Worm (Caenorhabditis elegans) whole organism, young adult: ENCODE measurements around the gene F59E12.1.
A peak's percentile ranks its signal among the peaks of the same experiment; 100 is the strongest.

ENCODE experiments used
- Y53F4B.3 ChIP-seq: fragments of 200-800 bp; sonication (Bioruptor generic); IDR thresholded peaks from 2 replicates; pipeline ENCODE4 v1.3.6; 2022; ENCODE audit warnings: missing genetic modification reagents, missing genetic modification characterization, missing compliant biosample characterization
- attf-6 ChIP-seq: fragments of 200-800 bp; sonication (Bioruptor generic); IDR thresholded peaks from 2 replicates; pipeline ENCODE4 v1.3.6; 2022; ENCODE audit warnings: missing genetic modification reagents, missing genetic modification characterization, missing compliant biosample characterization
- ceh-79 ChIP-seq: sonication (generic microtip); optimal IDR thresholded peaks from 2 replicates; lab custom pipeline; 2017; ENCODE audit warnings: mild to moderate bottlenecking, missing genetic modification characterization, missing compliant biosample characterization
- hlh-26 ChIP-seq: fragments of 200-800 bp; sonication (Bioruptor generic); conservative IDR thresholded peaks from 2 replicates; pipeline ENCODE4 v1.3.6; 2022; ENCODE audit warnings: missing genetic modification reagents, missing genetic modification characterization, missing compliant biosample characterization
- repo-1 ChIP-seq: sonication (generic microtip); optimal IDR thresholded peaks from 2 replicates; lab custom pipeline; 2017; ENCODE audit warnings: mild to moderate bottlenecking, missing genetic modification characterization, missing compliant biosample characterization
- snpc-4 ChIP-seq, 5 experiments: fragments of 150-350 bp in 1 of 5; sonication (generic microtip) in 4 of 5; optimal IDR thresholded peaks; 2 replicates each; lab custom pipeline; 2014 to 2018; ENCODE audit warnings: missing genetic modification characterization in 5 of 5, missing biosample characterization in 3 of 5, antibody characterized with exemption in 2 of 5, mild to moderate bottlenecking in 2 of 5, missing compliant biosample characterization in 2 of 5, missing genotype in 2 of 5, moderate library complexity in 2 of 5, missing genetic modification reagents in 1 of 5
- somi-1 ChIP-seq: fragments of 200-800 bp; sonication (Bioruptor generic); optimal IDR thresholded peaks from 2 replicates; lab custom pipeline; 2018; ENCODE audit warnings: mild to moderate bottlenecking, missing genetic modification characterization, missing compliant biosample characterization
- ztf-26 ChIP-seq: sonication (generic microtip); optimal IDR thresholded peaks from 2 replicates; lab custom pipeline; 2017; ENCODE audit warnings: missing genetic modification characterization, missing compliant biosample characterization
- ztf-3 ChIP-seq: fragments of 200-800 bp; sonication (Bioruptor generic); optimal IDR thresholded peaks from 2 replicates; lab custom pipeline; 2018; ENCODE audit warnings: mild to moderate bottlenecking, missing genetic modification characterization, missing compliant biosample characterization

ce11 chrII:5691216-5691771, 37.0 kb downstream of the F59E12.1 start, which contains the start of the genes ndub-5 and eif-2D:
- TF ChIP-seq hlh-26 (no peak), ztf-3 (no peak), ztf-26 (tag; lab: Kevin White, UChicago) (no peak), repo-1 (no peak), somi-1 (GFP tag; lab: Kevin White, UChicago) (no peak), ceh-79 (tag; lab: Kevin White, UChicago) (no peak), Y53F4B.3 (no peak), snpc-4 (GFP tag; optimal IDR thresholded peaks at IDR 0.05; lab: Kevin White, UChicago) (no peak), snpc-4 (tag; optimal IDR thresholded peaks at IDR 0.05; lab: Kevin White, UChicago) (peak in 1 of 4 experiments; percentile 23), attf-6 (GFP tag; lab: Robert Waterston, UW) (no peak)
